Worm (Caenorhabditis elegans): Measurements from ENCODE around the gene shn-1.

ce11 chrII:11400386-11400785, 9.6 kb upstream of the shn-1 start:
- TF ChIP-seq lir-1 (GFP tag; conservative IDR thresholded peaks at IDR 0.05), result no peak
- TF ChIP-seq nhr-179 (tag; optimal IDR thresholded peaks at IDR 0.05), result no peak
- no peak for TF ChIP-seq mxl-1 (tag; optimal IDR thresholded peaks at IDR 0.05)
- no peak for TF ChIP-seq sea-2 (GFP tag; IDR thresholded peaks at IDR 0.05)

All from whole organism, young adult.